Fruit fly (Drosophila melanogaster): Measurements from ENCODE around the gene CG34428.

Gene CG34428

DNA sequence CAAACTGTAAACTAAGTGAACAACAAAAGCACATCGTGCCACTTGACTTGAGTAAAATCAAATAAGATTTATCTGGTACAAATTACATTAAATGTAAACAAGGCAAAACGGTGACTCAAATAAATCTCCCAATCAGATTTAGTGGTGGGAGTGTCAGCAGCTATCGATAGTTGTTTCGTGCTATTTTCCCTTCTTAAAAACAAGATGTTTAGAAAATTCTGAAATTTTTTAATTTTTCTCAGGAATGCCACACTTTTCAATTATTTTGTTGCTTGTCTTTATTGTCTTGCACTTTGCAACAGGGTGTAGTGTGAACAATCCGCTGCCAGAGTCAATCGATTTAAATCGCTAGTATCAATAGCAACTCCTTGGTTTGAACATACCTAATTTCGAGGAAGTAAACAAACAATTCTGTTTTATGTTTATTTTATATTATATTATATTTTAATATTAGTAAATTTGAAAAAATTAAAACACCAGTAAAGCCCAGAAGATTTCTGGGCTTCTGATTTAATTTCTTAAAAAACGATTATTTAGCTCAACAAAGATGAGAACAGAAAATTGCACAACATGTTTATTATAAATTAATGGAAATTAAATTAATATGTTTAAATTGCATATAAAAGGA, 46.2 kb upstream of the CG34428 start, which contains the start of gene MICAL-like (continued):
- no peak for TF ChIP-seq Dp (GFP tag; optimal IDR thresholded peaks at IDR 0.05)
- TF ChIP-seq grau (tag; optimal IDR thresholded peaks at IDR 0.05) = no peak
- no peak for TF ChIP-seq CG18619 (GFP tag; optimal IDR thresholded peaks at IDR 0.05)
- TF ChIP-seq CG11560 (tag; IDR thresholded peaks at IDR 0.05) = no peak
- no peak for TF ChIP-seq mirr (GFP tag; optimal IDR thresholded peaks at IDR 0.05)
- TF ChIP-seq CG7745 (tag; optimal IDR thresholded peaks at IDR 0.05) = no peak
- peak; percentile 30 for TF ChIP-seq CG9817 (tag; optimal IDR thresholded peaks at IDR 0.05)
- no peak for TF ChIP-seq sqz (GFP tag; optimal IDR thresholded peaks at IDR 0.05)
- peak; percentile 4 for TF ChIP-seq CG9609 (GFP tag; optimal IDR thresholded peaks at IDR 0.05)
- TF ChIP-seq CG17912 (GFP tag; optimal IDR thresholded peaks at IDR 0.05) = no peak
- no peak for TF ChIP-seq rib (GFP tag; IDR thresholded peaks at IDR 0.05)
- TF ChIP-seq lov (optimal IDR thresholded peaks at IDR 0.05) = no peak
- no peak for TF ChIP-seq lov (GFP tag; IDR thresholded peaks at IDR 0.05)
- TF ChIP-seq tin (GFP tag; optimal IDR thresholded peaks at IDR 0.05) = no peak
- no peak for TF ChIP-seq wor (GFP tag; IDR thresholded peaks at IDR 0.05)
- no peak for TF ChIP-seq tx (GFP tag; optimal IDR thresholded peaks at IDR 0.05)
- TF ChIP-seq insv (GFP tag; optimal IDR thresholded peaks at IDR 0.05) = peak in 1 of 2 experiments; percentile 89
- TF ChIP-seq CG33557 (GFP tag; optimal IDR thresholded peaks at IDR 0.05) = no peak
- TF ChIP-seq z (GFP tag; IDR thresholded peaks at IDR 0.05) = no peak
- peak; percentile 55 for TF ChIP-seq Rfx (GFP tag; IDR thresholded peaks at IDR 0.05)
- no peak for TF ChIP-seq bigmax (GFP tag; optimal IDR thresholded peaks at IDR 0.05)
- no peak for TF ChIP-seq sd (tag; optimal IDR thresholded peaks at IDR 0.05)
- TF ChIP-seq CG10543 (GFP tag; optimal IDR thresholded peaks at IDR 0.05) = no peak
- TF ChIP-seq otp (GFP tag; IDR thresholded peaks at IDR 0.05) = peak; percentile 11; the same call in 1 of the 3 replicates
- TF ChIP-seq E2f1 (GFP tag; IDR thresholded peaks at IDR 0.05) = no peak; the same call in 1 of the 2 replicates
- TF ChIP-seq CG11093 (GFP tag; IDR thresholded peaks at IDR 0.05) = no peak
- TF ChIP-seq CG1603 (tag; optimal IDR thresholded peaks at IDR 0.05) = peak; percentile 43
- peak; percentile 78 for TF ChIP-seq CG14710 (tag; optimal IDR thresholded peaks at IDR 0.05)
- TF ChIP-seq odd (GFP tag; optimal IDR thresholded peaks at IDR 0.05) = no peak
- no peak for TF ChIP-seq ERR (GFP tag; optimal IDR thresholded peaks at IDR 0.05)
- no peak for TF ChIP-seq wdn (GFP tag; IDR thresholded peaks at IDR 0.05)
- no peak for TF ChIP-seq fru (optimal IDR thresholded peaks at IDR 0.05)
- TF ChIP-seq pzg (GFP tag; optimal IDR thresholded peaks at IDR 0.05) = peak; percentile 39
- peak; percentile 27 for TF ChIP-seq HmgZ (tag; optimal IDR thresholded peaks at IDR 0.05)
- no peak for TF ChIP-seq ewg (GFP tag; optimal IDR thresholded peaks at IDR 0.05)
- TF ChIP-seq CG30431 (GFP tag; optimal IDR thresholded peaks at IDR 0.05) = no peak
- TF ChIP-seq gro (GFP tag; optimal IDR thresholded peaks at IDR 0.05) = peak; percentile 37
- no peak for TF ChIP-seq B-H2 (GFP tag; optimal IDR thresholded peaks at IDR 0.05)
- TF ChIP-seq CG14050 (GFP tag; IDR thresholded peaks at IDR 0.05) = no peak
- TF ChIP-seq sob (GFP tag; IDR thresholded peaks at IDR 0.05) = peak; percentile 59
- no peak for TF ChIP-seq CG31441 (GFP tag; IDR thresholded peaks at IDR 0.05)
- peak in 1 of 2 experiments; percentile 28 for TF ChIP-seq bsh (GFP tag; optimal IDR thresholded peaks at IDR 0.05)
- TF ChIP-seq run (tag; optimal IDR thresholded peaks at IDR 0.05) = no peak
- no peak for TF ChIP-seq CG10366 (GFP tag; IDR thresholded peaks at IDR 0.05)
- no peak for TF ChIP-seq prd (optimal IDR thresholded peaks at IDR 0.05)
- peak; percentile 51; the same call in 1 of the 3 replicates for TF ChIP-seq prd (GFP tag; IDR thresholded peaks at IDR 0.05)
- TF ChIP-seq HLH54F (GFP tag; optimal IDR thresholded peaks at IDR 0.05) = peak; percentile 29
- peak; percentile 33 for TF ChIP-seq ind (GFP tag; optimal IDR thresholded peaks at IDR 0.05)
- no peak for TF ChIP-seq Kr (GFP tag; optimal IDR thresholded peaks at IDR 0.05)
- no peak for TF ChIP-seq gem (tag; optimal IDR thresholded peaks at IDR 0.05)
- TF ChIP-seq al (GFP tag; IDR thresholded peaks at IDR 0.05) = peak; percentile 40; the same call in 1 of the 2 replicates
- no peak for TF ChIP-seq ems (GFP tag; optimal IDR thresholded peaks at IDR 0.05)

Data from whole organism, embryonic.